Worm (Caenorhabditis elegans): ENCODE measurements around the gene F59A7.11.

Gene F59A7.11

DNA sequence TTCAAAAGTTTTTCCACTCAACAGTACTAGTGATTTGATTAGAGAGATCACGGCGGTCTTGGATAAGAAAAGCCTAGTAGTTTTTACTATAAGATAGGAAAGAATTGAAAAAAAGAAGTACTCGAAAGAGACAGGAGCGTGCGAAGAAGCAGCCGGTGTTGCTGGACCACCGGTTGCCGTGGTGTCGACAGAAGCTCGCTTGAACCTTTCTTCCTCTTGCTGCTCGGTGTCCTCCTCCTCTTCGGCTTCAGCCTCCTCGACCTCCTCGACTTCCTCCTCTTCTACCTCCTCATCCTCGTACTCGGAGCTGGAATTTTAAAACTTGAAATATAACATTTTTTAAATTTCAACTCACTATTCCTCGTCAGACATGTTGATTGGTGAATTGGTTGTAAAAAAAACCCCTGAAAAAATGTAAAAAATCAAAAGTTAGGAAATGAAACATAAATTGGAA lies 21.2 kb downstream of the F59A7.11 start, which contains the start of gene tnt-4:
Gene tnt-4, minus strand, starts transcription at position 404 of the 454 bp plus-strand sequence.
- TF ChIP-seq ekl-4 (GFP tag; IDR thresholded peaks at IDR 0.05) (no peak), F57C9.4 (tag; optimal IDR thresholded peaks at IDR 0.05) (no peak), zfh-2 (GFP tag; conservative IDR thresholded peaks at IDR 0.05) (peak; percentile 55)

DNA sequence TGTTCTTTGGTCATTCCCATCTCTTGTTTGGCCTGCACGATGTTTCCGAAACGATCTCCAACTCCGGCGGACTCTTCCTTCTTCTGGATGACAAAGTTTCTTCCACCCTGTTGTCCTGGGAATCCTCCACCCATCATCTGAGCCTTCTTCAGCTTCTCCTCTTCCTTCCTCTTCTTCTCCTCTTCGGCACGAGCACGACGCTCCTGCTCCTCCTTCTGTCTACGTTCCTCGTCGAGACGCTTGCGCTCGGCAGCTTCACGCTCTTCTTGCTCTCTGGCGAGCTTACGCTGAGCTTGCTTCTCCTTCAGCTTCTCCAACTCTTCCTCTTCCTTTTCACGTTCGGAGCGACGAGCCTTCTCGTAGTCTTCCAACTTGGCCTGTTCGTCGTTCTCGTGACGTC lies 22.3 kb downstream of the F59A7.11 start:
- 0 out of 2 replicates have a peak, but pooled peaks have one; percentile 32 for TF ChIP-seq lin-26 (GFP tag; IDR thresholded peaks at IDR 0.05)
- TF ChIP-seq atf-7 (tag; optimal IDR thresholded peaks at IDR 0.05), result no peak
- no peak for TF ChIP-seq hlh-26 (GFP tag; conservative IDR thresholded peaks at IDR 0.05)
- TF ChIP-seq K11D2.4 (GFP tag; IDR thresholded peaks at IDR 0.05), result no peak
- no peak for TF ChIP-seq nhr-90 (tag; optimal IDR thresholded peaks at IDR 0.05)
- TF ChIP-seq T26A5.8 (tag; optimal IDR thresholded peaks at IDR 0.05), result no peak
- peak; percentile 84 for TF ChIP-seq zfh-2 (GFP tag; conservative IDR thresholded peaks at IDR 0.05)
- no peak for TF ChIP-seq xnd-1 (tag; optimal IDR thresholded peaks at IDR 0.05)
- no peak for TF ChIP-seq cebp-1 (GFP tag; IDR thresholded peaks at IDR 0.05)
- no peak for TF ChIP-seq cebp-1 (tag; optimal IDR thresholded peaks at IDR 0.05)
- peak; percentile 70 for TF ChIP-seq egrh-3 (GFP tag; IDR thresholded peaks at IDR 0.05)
- TF ChIP-seq madf-6 (GFP tag; IDR thresholded peaks at IDR 0.05), result no peak
- TF ChIP-seq K12H6.12 (tag; optimal IDR thresholded peaks at IDR 0.05), result no peak
- TF ChIP-seq pha-4 (tag; optimal IDR thresholded peaks at IDR 0.05), result no peak
- TF ChIP-seq snpc-3.4 (tag; optimal IDR thresholded peaks at IDR 0.05), result no peak
- no peak for TF ChIP-seq F52B5.7 (tag; optimal IDR thresholded peaks at IDR 0.05)
- TF ChIP-seq egl-44 (GFP tag; IDR thresholded peaks at IDR 0.05), result no peak

DNA sequence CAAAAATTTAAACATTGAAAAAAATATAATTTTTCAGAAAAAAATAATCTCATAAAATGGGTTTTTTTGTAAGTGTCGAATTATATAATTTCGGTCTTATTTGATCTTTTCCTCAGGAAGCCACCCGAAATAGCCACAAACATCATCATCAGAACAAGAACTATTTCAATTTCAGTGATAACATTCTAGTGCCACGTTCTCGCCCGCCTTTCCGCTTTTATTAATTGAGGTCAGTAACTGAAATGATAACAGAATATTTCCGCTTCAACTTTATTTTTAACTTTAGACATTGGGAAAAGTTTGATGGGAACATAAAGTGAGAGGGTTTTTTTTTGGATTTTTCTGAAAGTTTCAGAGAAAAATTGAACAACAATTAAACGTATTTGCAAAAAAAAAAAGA lies 24.5 kb downstream of the F59A7.11 start:
- no peak for TF ChIP-seq madf-3 (GFP tag; IDR thresholded peaks at IDR 0.05)
- peak; percentile 42 for TF ChIP-seq nhr-80 (tag; optimal IDR thresholded peaks at IDR 0.05)

DNA sequence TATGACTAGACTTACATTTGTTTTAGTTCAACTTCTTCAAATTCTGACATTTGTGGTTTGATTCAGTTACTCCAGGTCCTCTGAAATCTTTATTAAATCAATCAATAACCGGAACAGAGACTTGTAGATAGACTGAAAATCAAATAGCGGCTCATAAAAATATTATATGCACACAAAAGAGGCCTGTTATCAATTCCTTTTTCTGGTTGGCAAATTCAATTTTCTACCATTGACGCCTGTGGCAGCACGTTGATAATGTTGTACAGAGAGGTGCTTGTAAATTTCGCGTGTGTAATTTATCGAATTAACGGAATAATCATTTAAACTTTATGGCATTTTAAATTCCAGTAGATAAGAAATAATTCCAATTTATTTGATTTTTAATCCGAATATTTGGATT lies 26.8 kb downstream of the F59A7.11 start, which contains the start of gene T08B1.1:
Gene T08B1.1, minus strand, starts transcription at position 92 of the 400 bp plus-strand sequence.
- TF ChIP-seq T26A5.8 (tag; optimal IDR thresholded peaks at IDR 0.05), result no peak
- TF ChIP-seq nhr-80 (tag; optimal IDR thresholded peaks at IDR 0.05), result peak; percentile 64
- no peak for TF ChIP-seq Y53F4B.3 (GFP tag; IDR thresholded peaks at IDR 0.05)
- no peak for TF ChIP-seq F52B5.7 (tag; optimal IDR thresholded peaks at IDR 0.05)
- TF ChIP-seq snpc-1.1 (tag; optimal IDR thresholded peaks at IDR 0.05; ENCODE audit: insufficient read depth), result no peak
- TF ChIP-seq D2030.7 (GFP tag; IDR thresholded peaks at IDR 0.05), result no peak

DNA sequence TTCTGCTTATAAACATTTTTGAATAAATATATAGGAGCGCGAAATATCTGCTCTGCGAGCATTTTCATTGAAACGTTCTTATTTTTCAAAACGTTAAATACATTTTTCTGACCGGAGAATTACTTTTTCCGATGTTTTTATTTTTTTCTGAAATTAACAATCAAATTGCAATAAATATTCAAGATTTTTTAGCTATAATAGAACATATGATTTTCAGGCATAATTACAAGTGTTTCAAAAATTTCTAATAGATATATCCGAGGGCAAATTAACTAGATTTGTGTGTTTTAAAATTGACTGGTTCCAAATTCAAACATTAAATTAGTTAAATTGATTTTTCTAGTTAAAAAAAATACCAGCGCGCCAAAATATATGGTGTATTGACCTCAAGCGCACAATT lies 34.8 kb downstream of the F59A7.11 start, which contains the start of gene T08B1.4:
Gene T08B1.4, plus strand, starts transcription at position 301 of the 400 bp plus-strand sequence.
- no peak for TF ChIP-seq akir-1 (GFP tag; optimal IDR thresholded peaks at IDR 0.05)
- TF ChIP-seq ceh-91 (GFP tag; IDR thresholded peaks at IDR 0.05), result no peak
- TF ChIP-seq mel-28 (tag; optimal IDR thresholded peaks at IDR 0.05; ENCODE audit: borderline replicate concordance), result no peak
- TF ChIP-seq F57C9.4 (tag; optimal IDR thresholded peaks at IDR 0.05), result no peak
- no peak for TF ChIP-seq Y53G8AR.9 (GFP tag; conservative IDR thresholded peaks at IDR 0.05)

DNA sequence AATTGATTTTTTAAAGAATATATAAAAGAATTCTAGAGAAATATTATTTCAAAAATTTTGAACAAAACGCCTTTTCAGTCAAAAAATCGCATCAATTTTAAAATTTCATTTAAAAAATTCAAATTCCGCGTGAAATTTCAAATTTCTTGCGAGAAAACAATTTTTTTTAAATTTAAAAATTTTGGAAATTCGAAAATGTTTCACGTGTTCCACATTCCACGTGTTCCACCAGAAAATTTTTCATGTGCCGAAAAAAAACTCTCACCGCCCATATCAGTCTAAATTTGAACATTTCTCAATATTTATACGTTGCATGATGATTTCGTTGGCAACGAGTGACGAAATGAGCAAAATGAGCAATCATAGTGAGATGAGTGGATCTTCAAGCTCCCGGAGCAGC lies 38.7 kb downstream of the F59A7.11 start, which contains the start of gene fbxa-201:
Gene fbxa-201, plus strand, starts transcription at position 301 of the 400 bp plus-strand sequence.
- TF ChIP-seq B0261.1 (tag; optimal IDR thresholded peaks at IDR 0.05), result no peak
- no peak for TF ChIP-seq rpc-1 (optimal IDR thresholded peaks at IDR 0.05)
- no peak for TF ChIP-seq rpc-1 (tag; optimal IDR thresholded peaks at IDR 0.05)
